Fruit fly (Drosophila melanogaster): ENCODE measurements around the gene Rtc1.

dm6 chrX:13740062-13740461, 16.9 kb upstream of the Rtc1 start:
- TF ChIP-seq insv (optimal IDR thresholded peaks at IDR 0.05) = no peak
- no peak for TF ChIP-seq h (optimal IDR thresholded peaks at IDR 0.05)
- TF ChIP-seq Myc (optimal IDR thresholded peaks at IDR 0.05) = no peak
- no peak for TF ChIP-seq psq (optimal IDR thresholded peaks at IDR 0.05)

Measured in Kc167 (cell line).